Worm (Caenorhabditis elegans) whole organism, L2 larva: ENCODE results near the gene T16G1.6.

ENCODE experiments used
- ceh-82 ChIP-seq: fragments of 150-350 bp; optimal IDR thresholded peaks from 2 replicates; lab custom pipeline; 2014; ENCODE audit warnings: missing biosample characterization, missing genetic modification characterization
- egl-27 ChIP-seq: sonication (generic microtip); optimal IDR thresholded peaks from 3 replicates; lab custom pipeline; 2017; ENCODE audit warnings: missing biosample characterization, missing genetic modification reagents, missing genetic modification characterization
- snpc-4 ChIP-seq: fragments of 150-350 bp; optimal IDR thresholded peaks from 2 replicates; lab custom pipeline; 2014; ENCODE audit warnings: missing biosample characterization, missing genetic modification characterization

- TF ChIP-seq egl-27, result no peak
- no peak for TF ChIP-seq ceh-82 (tag; lab: Kevin White, UChicago)
- TF ChIP-seq snpc-4 (tag; lab: Kevin White, UChicago), result no peak
Measured at ce11 chrV:12944775-12945174, 7.8 kb upstream of the T16G1.6 start, which contains the start of gene grl-2.
